Fruit fly (Drosophila melanogaster) Kc167 (cell line): ENCODE data around the gene CG4950.

Experiments used
- Myc ChIP-seq: fragments of >200 bp; optimal IDR thresholded peaks from 2 replicates; lab custom pipeline; 2017; ENCODE audit warnings: missing external identifiers
- h ChIP-seq: fragments of >200 bp; optimal IDR thresholded peaks from 3 replicates; lab custom pipeline; 2018; ENCODE audit warnings: missing external identifiers
- insv ChIP-seq: fragments of >200 bp; optimal IDR thresholded peaks from 3 replicates; lab custom pipeline; 2018; ENCODE audit warnings: missing external identifiers

- TF ChIP-seq insv (lab: Kevin White, UChicago) (no peak), Myc (lab: Kevin White, UChicago) (no peak), h (no peak)
Observed at dm6 chr3L:16232924-16233323, 35.0 kb downstream of the CG4950 start, which contains the start of gene Hsc20.
